Worm (Caenorhabditis elegans): ENCODE results near the gene mxl-3.

- TF ChIP-seq nhr-25 (tag; optimal IDR thresholded peaks at IDR 0.05) (no peak), unc-39 (tag; optimal IDR thresholded peaks at IDR 0.05) (no peak), ztf-11 (tag; optimal IDR thresholded peaks at IDR 0.05) (no peak), nhr-11 (tag; optimal IDR thresholded peaks at IDR 0.05) (no peak), ama-1 (optimal IDR thresholded peaks at IDR 0.05) (no peak), snpc-4 (tag; optimal IDR thresholded peaks at IDR 0.05) (no peak), jun-1 (tag; optimal IDR thresholded peaks at IDR 0.05) (no peak), pha-4 (tag; optimal IDR thresholded peaks at IDR 0.05) (no peak), ZK546.5 (tag; optimal IDR thresholded peaks at IDR 0.05) (no peak), nhr-28 (tag; optimal IDR thresholded peaks at IDR 0.05) (no peak), fkh-10 (GFP tag; optimal IDR thresholded peaks at IDR 0.05) (no peak)
Measured at ce11 chrX:13362486-13362885, 11.9 kb upstream of the mxl-3 start, which contains the start of gene C49F8.15.
